Worm (Caenorhabditis elegans): Measurements from ENCODE around the gene fmil-1.

ce11 chrIV:3666543-3666942, 2.0 kb downstream of the fmil-1 start:
- TF ChIP-seq ceh-83 (GFP tag; optimal IDR thresholded peaks at IDR 0.05) (no peak), ham-2 (GFP tag; optimal IDR thresholded peaks at IDR 0.05) (no peak), nhr-28 (tag; optimal IDR thresholded peaks at IDR 0.05) (no peak), mls-2 (tag; optimal IDR thresholded peaks at IDR 0.05) (no peak), unc-39 (tag; optimal IDR thresholded peaks at IDR 0.05) (no peak)

Data from whole organism, mixed stage, embryonic.